Worm (Caenorhabditis elegans) whole organism, late embryonic: ENCODE measurements around the gene ZK1307.2.

ENCODE experiments used
- C08G9.2 ChIP-seq: sonication (generic microtip); optimal IDR thresholded peaks from 2 replicates; lab custom pipeline; 2016; ENCODE audit warnings: mild to moderate bottlenecking, missing genetic modification characterization, moderate library complexity, missing compliant biosample characterization
- C38D4.7 ChIP-seq: fragments of 200-800 bp; sonication (Bioruptor generic); optimal IDR thresholded peaks from 2 replicates; lab custom pipeline; 2018; ENCODE audit warnings: mild to moderate bottlenecking, missing genetic modification characterization, moderate library complexity, missing compliant biosample characterization
- F13H6.1 ChIP-seq: sonication (generic microtip); optimal IDR thresholded peaks from 2 replicates; lab custom pipeline; 2016; ENCODE audit warnings: missing genetic modification characterization, missing compliant biosample characterization
- K09A11.1 ChIP-seq: sonication (generic microtip); optimal IDR thresholded peaks from 2 replicates; lab custom pipeline; 2017; ENCODE audit warnings: antibody characterized with exemption, mild to moderate bottlenecking, missing genetic modification characterization, missing compliant biosample characterization; ENCODE audit not compliant: insufficient read depth
- ama-1 ChIP-seq: fragments of 150-350 bp; optimal IDR thresholded peaks from 2 replicates; lab custom pipeline; 2014
- ceh-14 ChIP-seq: sonication (generic microtip); optimal IDR thresholded peaks from 2 replicates; lab custom pipeline; 2016; ENCODE audit warnings: missing genotype, missing genetic modification characterization, missing compliant biosample characterization
- ceh-18 ChIP-seq: sonication (generic microtip); optimal IDR thresholded peaks from 2 replicates; lab custom pipeline; 2016; ENCODE audit warnings: missing genetic modification characterization, missing compliant biosample characterization
- ceh-19 ChIP-seq: fragments of 200-800 bp; sonication (Bioruptor generic); optimal IDR thresholded peaks from 2 replicates; lab custom pipeline; 2018; ENCODE audit warnings: mild to moderate bottlenecking, missing genetic modification characterization, missing compliant biosample characterization
- ceh-2 ChIP-seq: sonication (generic microtip); optimal IDR thresholded peaks from 2 replicates; lab custom pipeline; 2016; ENCODE audit warnings: missing genotype, missing genetic modification characterization, missing compliant biosample characterization
- ceh-22 ChIP-seq: sonication (generic microtip); optimal IDR thresholded peaks from 2 replicates; lab custom pipeline; 2017; ENCODE audit warnings: missing biosample characterization, missing genetic modification characterization
- ceh-24 ChIP-seq: sonication (generic microtip); optimal IDR thresholded peaks from 2 replicates; lab custom pipeline; 2016; ENCODE audit warnings: mild to moderate bottlenecking, missing genetic modification characterization, missing compliant biosample characterization
- ceh-48 ChIP-seq: sonication (generic microtip); optimal IDR thresholded peaks from 2 replicates; lab custom pipeline; 2016; ENCODE audit warnings: missing genetic modification characterization, inconsistent platforms, missing compliant biosample characterization
- ceh-6 ChIP-seq: fragments of 200-800 bp; sonication (Bioruptor generic); optimal IDR thresholded peaks from 2 replicates; lab custom pipeline; 2018; ENCODE audit warnings: mild to moderate bottlenecking, missing genetic modification characterization, missing compliant biosample characterization
- elt-4 ChIP-seq: sonication (generic microtip); optimal IDR thresholded peaks from 2 replicates; lab custom pipeline; 2016; ENCODE audit warnings: missing genetic modification characterization, missing compliant biosample characterization
- eyg-1 ChIP-seq: sonication (generic microtip); optimal IDR thresholded peaks from 2 replicates; lab custom pipeline; 2016; ENCODE audit warnings: missing genotype, missing genetic modification characterization, missing compliant biosample characterization
- hlh-15 ChIP-seq: sonication (generic microtip); optimal IDR thresholded peaks from 2 replicates; lab custom pipeline; 2016; ENCODE audit warnings: missing genetic modification characterization, missing compliant biosample characterization
- hlh-8 ChIP-seq: sonication (generic microtip); optimal IDR thresholded peaks from 2 replicates; lab custom pipeline; 2016; ENCODE audit warnings: missing genotype, missing genetic modification characterization, missing compliant biosample characterization
- lim-6 ChIP-seq: sonication (generic microtip); optimal IDR thresholded peaks from 2 replicates; lab custom pipeline; 2016; ENCODE audit warnings: missing genetic modification characterization, missing compliant biosample characterization
- madf-2 ChIP-seq: sonication (generic microtip); optimal IDR thresholded peaks from 2 replicates; lab custom pipeline; 2017; ENCODE audit warnings: missing genetic modification characterization, missing compliant biosample characterization
- nhr-11 ChIP-seq: fragments of 150-350 bp; optimal IDR thresholded peaks from 2 replicates; lab custom pipeline; 2014; ENCODE audit warnings: missing biosample characterization, missing genetic modification characterization
- npax-4 ChIP-seq: sonication (generic microtip); optimal IDR thresholded peaks from 2 replicates; lab custom pipeline; 2016; ENCODE audit warnings: missing genetic modification characterization, missing compliant biosample characterization
- odd-2 ChIP-seq: sonication (generic microtip); optimal IDR thresholded peaks from 2 replicates; lab custom pipeline; 2017; ENCODE audit warnings: antibody characterized with exemption, mild to moderate bottlenecking, missing genetic modification characterization, missing compliant biosample characterization
- pag-3 ChIP-seq: sonication (generic microtip); optimal IDR thresholded peaks from 2 replicates; lab custom pipeline; 2016; ENCODE audit warnings: missing compliant biosample characterization, missing genetic modification characterization, borderline replicate concordance
- pat-9 ChIP-seq: fragments of 200-800 bp; sonication (Bioruptor generic); optimal IDR thresholded peaks from 2 replicates; lab custom pipeline; 2018; ENCODE audit warnings: mild to moderate bottlenecking, missing genetic modification characterization, moderate library complexity, missing compliant biosample characterization
- pros-1 ChIP-seq: fragments of 150-350 bp; optimal IDR thresholded peaks from 2 replicates; lab custom pipeline; 2014; ENCODE audit warnings: missing biosample characterization, missing genetic modification reagents, missing genetic modification characterization
- rnt-1 ChIP-seq: sonication (generic microtip); optimal IDR thresholded peaks from 2 replicates; lab custom pipeline; 2016; ENCODE audit warnings: missing genetic modification characterization, missing compliant biosample characterization
- sdc-2 ChIP-seq: sonication (generic microtip); optimal IDR thresholded peaks from 2 replicates; lab custom pipeline; 2016; ENCODE audit warnings: missing genotype, missing genetic modification characterization, missing compliant biosample characterization
- sox-2 ChIP-seq: fragments of 200-800 bp; sonication (Bioruptor generic); IDR thresholded peaks from 2 replicates; pipeline ENCODE4 v1.3.6; 2022; ENCODE audit warnings: missing genetic modification reagents, missing genetic modification characterization, missing compliant biosample characterization
- tbx-2 ChIP-seq: sonication (generic microtip); optimal IDR thresholded peaks from 2 replicates; lab custom pipeline; 2016; ENCODE audit warnings: missing genetic modification characterization, missing compliant biosample characterization
- tbx-7 ChIP-seq: sonication (generic microtip); optimal IDR thresholded peaks from 2 replicates; lab custom pipeline; 2016; ENCODE audit warnings: missing genotype, missing genetic modification characterization, missing compliant biosample characterization
- ttx-3 ChIP-seq: sonication (generic microtip); optimal IDR thresholded peaks from 2 replicates; lab custom pipeline; 2016; ENCODE audit warnings: missing genetic modification reagents, missing genetic modification characterization, missing compliant biosample characterization
- unc-42 ChIP-seq: sonication (generic microtip); optimal IDR thresholded peaks from 2 replicates; lab custom pipeline; 2016; ENCODE audit warnings: missing genotype, missing genetic modification characterization, missing compliant biosample characterization
- unc-55 ChIP-seq: sonication (generic microtip); optimal IDR thresholded peaks from 2 replicates; lab custom pipeline; 2017; ENCODE audit warnings: missing biosample characterization, missing genetic modification reagents, missing genetic modification characterization
- unc-86 ChIP-seq: sonication (generic microtip); optimal IDR thresholded peaks from 2 replicates; lab custom pipeline; 2016; ENCODE audit warnings: missing genetic modification characterization, missing compliant biosample characterization
- zip-5 ChIP-seq: sonication (generic microtip); optimal IDR thresholded peaks from 2 replicates; lab custom pipeline; 2016; ENCODE audit warnings: missing genetic modification characterization, missing compliant biosample characterization
- ztf-16 ChIP-seq: sonication (generic microtip); optimal IDR thresholded peaks from 2 replicates; lab custom pipeline; 2017; ENCODE audit warnings: missing genetic modification characterization, missing compliant biosample characterization

The ZK1307.2 gene

DNA sequence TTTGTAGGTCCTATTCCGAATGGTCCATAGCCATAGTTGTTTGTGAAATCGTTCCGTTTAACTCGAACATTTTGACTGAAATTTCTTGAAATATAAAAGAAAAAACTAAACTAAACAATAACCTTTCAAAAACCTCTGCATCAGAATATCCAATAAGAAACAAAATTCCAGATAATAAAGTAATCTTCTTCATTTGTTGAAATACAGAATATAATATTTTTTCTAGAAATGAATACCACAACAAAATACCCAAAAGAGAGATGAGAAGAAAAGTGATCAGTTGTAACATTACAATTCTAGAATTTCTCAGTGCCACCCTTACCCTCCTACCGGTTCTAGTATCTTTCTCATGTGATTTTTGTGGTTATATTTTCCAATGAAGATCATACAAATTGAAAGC is at the start of gene ZK1307.2:
ZK1307.2 (minus strand) TSS at position 274 of the 400 bp plus-strand sequence.
- TF ChIP-seq nhr-11 (tag; lab: Kevin White, UChicago) (no peak), ceh-18 (tag; lab: Kevin White, UChicago) (no peak), npax-4 (no peak), rnt-1 (tag; lab: Kevin White, UChicago) (no peak), ceh-22 (tag; lab: Kevin White, UChicago) (no peak), tbx-7 (tag; lab: Kevin White, UChicago) (no peak), zip-5 (tag; lab: Kevin White, UChicago) (no peak), tbx-2 (tag; lab: Kevin White, UChicago) (no peak), pat-9 (tag; lab: Kevin White, UChicago) (no peak), ceh-48 (tag; lab: Kevin White, UChicago) (no peak), ztf-16 (tag; lab: Kevin White, UChicago) (no peak), hlh-8 (tag; lab: Kevin White, UChicago) (no peak), unc-86 (no peak)

- TF ChIP-seq lim-6 (tag; lab: Kevin White, UChicago) (no peak), F13H6.1 (tag; lab: Kevin White, UChicago) (no peak), ama-1 (no peak), K09A11.1 (no peak), ceh-24 (no peak), ztf-16 (tag; lab: Kevin White, UChicago) (no peak), madf-2 (no peak), sdc-2 (tag; lab: Kevin White, UChicago) (no peak), odd-2 (tag; lab: Kevin White, UChicago) (no peak), ceh-14 (tag; lab: Kevin White, UChicago) (no peak), hlh-15 (tag; lab: Kevin White, UChicago) (no peak), eyg-1 (tag; lab: Kevin White, UChicago) (no peak), unc-55 (no peak), pros-1 (tag; lab: Kevin White, UChicago) (no peak), zip-5 (tag; lab: Kevin White, UChicago) (no peak), pag-3 (tag; lab: Kevin White, UChicago) (no peak), rnt-1 (tag; lab: Kevin White, UChicago) (no peak), C38D4.7 (no peak), sox-2 (no peak)
Measured at ce11 chrII:9700363-9700762, 46.6 kb upstream of the ZK1307.2 start, which contains the start of the genes Y53C12A.8 and Y53C12A.7. TSS of gene Y53C12A.8 (minus strand) at chrII:9700463. TSS of gene Y53C12A.7 (plus strand) at chrII:9700543.

- no peak for TF ChIP-seq ceh-2 (tag; lab: Kevin White, UChicago)
- TF ChIP-seq unc-42 (tag; lab: Kevin White, UChicago), result peak; percentile 55
Measured at ce11 chrII:9695942-9696341, 42.2 kb upstream of the ZK1307.2 start.

ce11 chrII:9691839-9692238 is 38.1 kb upstream of the ZK1307.2 start, which contains the start of gene nlp-11:
TSS of gene nlp-11 (minus strand) at chrII:9691939.
- TF ChIP-seq unc-55 (no peak), rnt-1 (tag; lab: Kevin White, UChicago) (no peak), ceh-6 (no peak), K09A11.1 (no peak), ttx-3 (tag; lab: Kevin White, UChicago) (no peak), ceh-19 (no peak), pros-1 (tag; lab: Kevin White, UChicago) (no peak), unc-86 (no peak), ceh-24 (no peak), lim-6 (tag; lab: Kevin White, UChicago) (no peak), ztf-16 (tag; lab: Kevin White, UChicago) (no peak), elt-4 (tag; lab: Kevin White, UChicago) (no peak), sdc-2 (tag; lab: Kevin White, UChicago) (no peak), madf-2 (no peak), C08G9.2 (tag; lab: Kevin White, UChicago) (no peak)
